Worm (Caenorhabditis elegans) whole organism, young adult: Measurements from ENCODE around the gene mlp-1.
A peak's percentile ranks its signal among the peaks of the same experiment; 100 is the strongest.

ENCODE experiments used
- B0261.1 ChIP-seq: sonication (generic microtip); optimal IDR thresholded peaks from 2 replicates; lab custom pipeline; 2016; ENCODE audit warnings: mild to moderate bottlenecking, missing genetic modification characterization, moderate library complexity, missing compliant biosample characterization
- F22D6.2 ChIP-seq: sonication (generic microtip); optimal IDR thresholded peaks from 2 replicates; lab custom pipeline; 2016; ENCODE audit warnings: mild to moderate bottlenecking, missing genetic modification characterization, missing compliant biosample characterization
- F33H1.4 ChIP-seq: fragments of 200-800 bp; sonication (Bioruptor generic); IDR thresholded peaks from 2 replicates; pipeline ENCODE4 v1.3.6; 2022; ENCODE audit warnings: missing genetic modification reagents, missing genetic modification characterization, missing compliant biosample characterization
- F37B4.10 ChIP-seq: fragments of 200-800 bp; sonication (Bioruptor generic); IDR thresholded peaks from 2 replicates; pipeline ENCODE4 v1.3.6; 2022; ENCODE audit warnings: missing genetic modification characterization, missing compliant biosample characterization
- F49E8.2 ChIP-seq: sonication (generic microtip); optimal IDR thresholded peaks from 3 replicates; lab custom pipeline; 2017; ENCODE audit warnings: missing genetic modification characterization, mild to moderate bottlenecking, missing compliant biosample characterization, antibody characterized with exemption, moderate library complexity; ENCODE audit not compliant: insufficient read depth
- Y53G8AR.9 ChIP-seq: fragments of 200-800 bp; sonication (Bioruptor generic); conservative IDR thresholded peaks from 2 replicates; pipeline ENCODE4 v1.3.6; 2022; ENCODE audit warnings: missing genetic modification reagents, missing genetic modification characterization, missing compliant biosample characterization
- bed-1 ChIP-seq: fragments of 200-800 bp; sonication (Bioruptor generic); IDR thresholded peaks from 2 replicates; pipeline ENCODE4 v1.3.6; 2022; ENCODE audit warnings: missing genetic modification reagents, missing genetic modification characterization, missing compliant biosample characterization
- ceh-91 ChIP-seq: fragments of 200-800 bp; sonication (Bioruptor generic); IDR thresholded peaks from 2 replicates; pipeline ENCODE4 v1.3.6; 2022; ENCODE audit warnings: missing genetic modification reagents, missing genetic modification characterization, missing compliant biosample characterization
- dpff-1 ChIP-seq: sonication (generic microtip); optimal IDR thresholded peaks from 2 replicates; lab custom pipeline; 2017; ENCODE audit warnings: mild to moderate bottlenecking, missing genetic modification characterization, missing compliant biosample characterization
- egl-44 ChIP-seq: fragments of 200-800 bp; sonication (Bioruptor generic); IDR thresholded peaks from 2 replicates; pipeline ENCODE4 v1.3.6; 2022; ENCODE audit warnings: missing genetic modification reagents, missing genetic modification characterization, missing compliant biosample characterization
- egrh-3 ChIP-seq: fragments of 200-800 bp; sonication (Bioruptor generic); IDR thresholded peaks from 2 replicates; pipeline ENCODE4 v1.3.6; 2022; ENCODE audit warnings: missing genetic modification reagents, missing genetic modification characterization, missing compliant biosample characterization
- ekl-4 ChIP-seq: fragments of 200-800 bp; sonication (Bioruptor generic); IDR thresholded peaks from 2 replicates; pipeline ENCODE4 v1.3.6; 2022; ENCODE audit warnings: missing genetic modification reagents, missing genetic modification characterization, missing compliant biosample characterization
- gei-17 ChIP-seq: fragments of 200-800 bp; sonication (Bioruptor generic); optimal IDR thresholded peaks from 2 replicates; lab custom pipeline; 2018; ENCODE audit warnings: mild to moderate bottlenecking, missing genetic modification characterization, missing compliant biosample characterization
- hmg-1.2 ChIP-seq: fragments of 200-800 bp; sonication (Bioruptor generic); IDR thresholded peaks from 2 replicates; pipeline ENCODE4 v1.3.6; 2022; ENCODE audit warnings: missing genetic modification reagents, missing genetic modification characterization, missing compliant biosample characterization
- hsf-1 ChIP-seq: fragments of 200-800 bp; sonication (Bioruptor generic); IDR thresholded peaks from 2 replicates; pipeline ENCODE4 v1.3.6; 2022; ENCODE audit warnings: missing genetic modification reagents, missing genetic modification characterization, missing compliant biosample characterization
- lag-1 ChIP-seq: fragments of 200-800 bp; sonication (Bioruptor generic); IDR thresholded peaks from 2 replicates; pipeline ENCODE4 v1.3.6; 2022; ENCODE audit warnings: missing genetic modification reagents, missing genetic modification characterization, missing compliant biosample characterization
- lsl-1 ChIP-seq: fragments of 200-800 bp; sonication (Bioruptor generic); optimal IDR thresholded peaks from 2 replicates; lab custom pipeline; 2018; ENCODE audit warnings: mild to moderate bottlenecking, missing genetic modification characterization, moderate library complexity, missing compliant biosample characterization
- madf-6 ChIP-seq: fragments of 200-800 bp; sonication (Bioruptor generic); IDR thresholded peaks from 2 replicates; pipeline ENCODE4 v1.3.6; 2022; ENCODE audit warnings: missing genetic modification reagents, missing genetic modification characterization, missing compliant biosample characterization
- madf-8 ChIP-seq: fragments of 200-800 bp; sonication (Bioruptor generic); conservative IDR thresholded peaks from 2 replicates; pipeline ENCODE4 v1.3.6; 2022; ENCODE audit warnings: missing genetic modification reagents, missing genetic modification characterization, missing compliant biosample characterization
- mes-4 ChIP-seq: sonication (generic microtip); optimal IDR thresholded peaks from 2 replicates; lab custom pipeline; 2016; ENCODE audit warnings: missing genotype, missing genetic modification characterization, missing compliant biosample characterization
- nfya-2 ChIP-seq: fragments of 200-800 bp; sonication (Bioruptor generic); IDR thresholded peaks from 2 replicates; pipeline ENCODE4 v1.3.6; 2022; ENCODE audit warnings: missing genetic modification reagents, missing genetic modification characterization, missing compliant biosample characterization
- snpc-1.1 ChIP-seq: sonication (generic microtip); optimal IDR thresholded peaks from 2 replicates; lab custom pipeline; 2017; ENCODE audit warnings: missing genetic modification characterization, mild to moderate bottlenecking, missing compliant biosample characterization, antibody characterized with exemption, moderate library complexity, missing genotype, missing genetic modification reagents; ENCODE audit not compliant: insufficient read depth
- snpc-1.3 ChIP-seq: sonication (generic microtip); optimal IDR thresholded peaks from 2 replicates; lab custom pipeline; 2017; ENCODE audit warnings: missing genetic modification characterization, mild to moderate bottlenecking, missing compliant biosample characterization, antibody characterized with exemption, moderate library complexity, missing genotype, missing genetic modification reagents; ENCODE audit not compliant: insufficient read depth
- snpc-3.4 ChIP-seq: sonication (generic microtip); optimal IDR thresholded peaks from 2 replicates; lab custom pipeline; 2017; ENCODE audit warnings: missing genetic modification characterization, mild to moderate bottlenecking, missing compliant biosample characterization, antibody characterized with exemption, moderate library complexity, missing genotype, missing genetic modification reagents
- snpc-4 ChIP-seq, 5 experiments: fragments of 150-350 bp in 1 of 5; sonication (generic microtip) in 4 of 5; optimal IDR thresholded peaks; 2 replicates each; lab custom pipeline; 2014 to 2018; ENCODE audit warnings: missing genetic modification characterization in 5 of 5, missing biosample characterization in 3 of 5, antibody characterized with exemption in 2 of 5, mild to moderate bottlenecking in 2 of 5, missing compliant biosample characterization in 2 of 5, missing genotype in 2 of 5, moderate library complexity in 2 of 5, missing genetic modification reagents in 1 of 5
- somi-1 ChIP-seq: fragments of 200-800 bp; sonication (Bioruptor generic); optimal IDR thresholded peaks from 2 replicates; lab custom pipeline; 2018; ENCODE audit warnings: mild to moderate bottlenecking, missing genetic modification characterization, missing compliant biosample characterization
- sptf-2 ChIP-seq: fragments of 200-800 bp; sonication (Bioruptor generic); optimal IDR thresholded peaks from 2 replicates; lab custom pipeline; 2018; ENCODE audit warnings: mild to moderate bottlenecking, missing genetic modification characterization, missing compliant biosample characterization
- unc-130 ChIP-seq: sonication (generic microtip); optimal IDR thresholded peaks from 2 replicates; lab custom pipeline; 2016; ENCODE audit warnings: missing genetic modification reagents, missing genetic modification characterization, missing compliant biosample characterization
- xnd-1 ChIP-seq: sonication (generic microtip); optimal IDR thresholded peaks from 2 replicates; lab custom pipeline; 2016; ENCODE audit warnings: missing genotype, missing genetic modification reagents, missing genetic modification characterization, missing compliant biosample characterization
- zim-3 ChIP-seq: sonication (generic microtip); optimal IDR thresholded peaks from 2 replicates; lab custom pipeline; 2017; ENCODE audit warnings: mild to moderate bottlenecking, missing genetic modification characterization, moderate library complexity, missing compliant biosample characterization
- ztf-25 ChIP-seq: fragments of 200-800 bp; sonication (Bioruptor generic); IDR thresholded peaks from 2 replicates; pipeline ENCODE4 v1.3.6; 2022; ENCODE audit warnings: missing genetic modification reagents, missing genetic modification characterization, missing compliant biosample characterization

Gene mlp-1

ce11 chrIII:5988461-5988860 lies 13.6 kb upstream of the mlp-1 start:
- TF ChIP-seq snpc-3.4 (tag; lab: Kevin White, UChicago) (peak; percentile 61), ztf-25 (no peak), Y53G8AR.9 (no peak), egl-44 (GFP tag; lab: Robert Waterston, UW) (no peak), lsl-1 (peak; percentile 94), madf-6 (GFP tag; lab: Robert Waterston, UW) (peak; percentile 92), nfya-2 (GFP tag; lab: Robert Waterston, UW) (no peak), ceh-91 (GFP tag; lab: Robert Waterston, UW) (peak; percentile 71), F33H1.4 (GFP tag; lab: Robert Waterston, UW) (peak; percentile 92), F37B4.10 (GFP tag; lab: Robert Waterston, UW) (no peak), snpc-1.3 (tag; lab: Kevin White, UChicago) (peak; percentile 42), madf-8 (peak; percentile 73), lag-1 (no peak), xnd-1 (tag; lab: Kevin White, UChicago) (peak; percentile 87), somi-1 (GFP tag; lab: Kevin White, UChicago) (no peak)

ce11 chrIII:5988010-5988409 lies 13.2 kb upstream of the mlp-1 start:
- TF ChIP-seq B0261.1: no peak
- TF ChIP-seq bed-1 (GFP tag; lab: Robert Waterston, UW): no peak
- TF ChIP-seq ztf-25: no peak
- TF ChIP-seq egrh-3 (GFP tag; lab: Robert Waterston, UW): no peak
- no peak for TF ChIP-seq zim-3 (tag; lab: Kevin White, UChicago)
- TF ChIP-seq F49E8.2 (tag; lab: Kevin White, UChicago): no peak
- TF ChIP-seq dpff-1: no peak
- no peak for TF ChIP-seq snpc-4 (GFP tag; optimal IDR thresholded peaks at IDR 0.05; lab: Kevin White, UChicago)
- no peak for TF ChIP-seq snpc-4 (tag; optimal IDR thresholded peaks at IDR 0.05; lab: Kevin White, UChicago)
- TF ChIP-seq F22D6.2: no peak

ce11 chrIII:5985340-5985739 lies 10.5 kb upstream of the mlp-1 start, which contains the start of gene T04C9.3:
Gene T04C9.3 (plus strand): TSS chrIII:5985640.
- TF ChIP-seq snpc-4 (GFP tag; optimal IDR thresholded peaks at IDR 0.05; lab: Kevin White, UChicago): no peak
- TF ChIP-seq snpc-4 (tag; optimal IDR thresholded peaks at IDR 0.05; lab: Kevin White, UChicago): no peak
- no peak for TF ChIP-seq dpff-1
- TF ChIP-seq sptf-2: no peak
- TF ChIP-seq hsf-1 (GFP tag; lab: Robert Waterston, UW): no peak
- no peak for TF ChIP-seq F37B4.10 (GFP tag; lab: Robert Waterston, UW)

- TF ChIP-seq hmg-1.2 (GFP tag; lab: Robert Waterston, UW) (peak; percentile 63; the same call in 1 of the 2 replicates), unc-130 (no peak), dpff-1 (no peak)
These were observed 8.0 kb upstream of the mlp-1 start for ce11 chrIII:5982753-5983390.

- no peak for TF ChIP-seq mes-4 (tag; lab: Kevin White, UChicago)
- TF ChIP-seq ekl-4: no peak
- TF ChIP-seq snpc-1.1 (tag; lab: Kevin White, UChicago): no peak
- no peak for TF ChIP-seq gei-17 (GFP tag; lab: Kevin White, UChicago)
These were observed 7.2 kb upstream of the mlp-1 start, which contains the start of gene frm-2 for ce11 chrIII:5982026-5982425. Gene frm-2 (minus strand): TSS chrIII:5982126.
